Fruit fly (Drosophila melanogaster) whole organism, adult: Measurements from ENCODE around the gene AIMP2.

ENCODE experiments used
- CG11617 ChIP-seq: fragments of 200-800 bp; sonication (Bioruptor generic); optimal IDR thresholded peaks from 2 replicates; lab custom pipeline; 2017; ENCODE audit warnings: mild to moderate bottlenecking, missing biosample characterization, missing genetic modification reagents, missing genetic modification characterization
- CG12768 ChIP-seq: fragments of 200-800 bp; sonication (Bioruptor generic); optimal IDR thresholded peaks from 2 replicates; lab custom pipeline; 2017; ENCODE audit warnings: missing biosample characterization, missing genetic modification characterization, mild to moderate bottlenecking, moderate library complexity, missing genetic modification reagents
- CG14711 ChIP-seq: fragments of 200-800 bp; sonication (Bioruptor generic); optimal IDR thresholded peaks from 2 replicates; lab custom pipeline; 2018; ENCODE audit warnings: missing biosample characterization, mild to moderate bottlenecking, missing genetic modification characterization, moderate library complexity
- CG33017 ChIP-seq: fragments of 200-800 bp; sonication (Bioruptor generic); optimal IDR thresholded peaks from 2 replicates; lab custom pipeline; 2018; ENCODE audit warnings: missing biosample characterization, mild to moderate bottlenecking, missing genetic modification characterization, moderate library complexity
- CG5204 ChIP-seq: fragments of 200-800 bp; sonication (Bioruptor generic); optimal IDR thresholded peaks from 2 replicates; lab custom pipeline; 2016; ENCODE audit warnings: missing biosample characterization, missing genetic modification characterization
- CG7045 ChIP-seq: fragments of 200-800 bp; sonication (Bioruptor generic); optimal IDR thresholded peaks from 2 replicates; lab custom pipeline; 2017; ENCODE audit warnings: missing biosample characterization, mild to moderate bottlenecking, missing genetic modification characterization
- Clk ChIP-seq: fragments of 200-800 bp; sonication (Bioruptor generic); optimal IDR thresholded peaks from 2 replicates; lab custom pipeline; 2017; ENCODE audit warnings: missing biosample characterization, missing genetic modification characterization
- Hr96 ChIP-seq: fragments of 200-800 bp; sonication (Bioruptor generic); optimal IDR thresholded peaks from 2 replicates; lab custom pipeline; 2016; ENCODE audit warnings: missing biosample characterization, missing genetic modification characterization
- Mnt ChIP-seq: fragments of 200-800 bp; sonication (Bioruptor generic); optimal IDR thresholded peaks from 2 replicates; lab custom pipeline; 2016; ENCODE audit warnings: missing biosample characterization, mild to moderate bottlenecking, missing genetic modification characterization
- bab1 ChIP-seq: fragments of 200-800 bp; sonication (Bioruptor generic); optimal IDR thresholded peaks from 3 replicates; lab custom pipeline; 2019; ENCODE audit warnings: missing biosample characterization, mild to moderate bottlenecking, missing genetic modification characterization, moderate library complexity
- kay ChIP-seq: fragments of 200-800 bp; sonication (Bioruptor generic); peaks from one replicate; lab custom pipeline; 2016; ENCODE audit warnings: missing biosample characterization, missing genetic modification characterization, borderline replicate concordance
- pad ChIP-seq: fragments of 200-800 bp; sonication (Bioruptor generic); optimal IDR thresholded peaks from 3 replicates; lab custom pipeline; 2017; ENCODE audit warnings: missing biosample characterization, missing genetic modification characterization, mild to moderate bottlenecking, moderate library complexity, missing genetic modification reagents
- tj ChIP-seq: fragments of 200-800 bp; sonication (Bioruptor generic); optimal IDR thresholded peaks from 3 replicates; lab custom pipeline; 2017; ENCODE audit warnings: missing biosample characterization, mild to moderate bottlenecking, missing genetic modification characterization, moderate library complexity
- toe ChIP-seq: fragments of 200-800 bp; sonication (Bioruptor generic); optimal IDR thresholded peaks from 2 replicates; lab custom pipeline; 2016; ENCODE audit warnings: missing biosample characterization, missing genetic modification characterization

dm6 chr3L:15568748-15569147, 14.7 kb upstream of the AIMP2 start:
- no peak for TF ChIP-seq Mnt (GFP tag; lab: Kevin White, UChicago)
- no peak for TF ChIP-seq CG5204 (GFP tag; lab: Kevin White, UChicago)
- TF ChIP-seq Clk (GFP tag; lab: Kevin White, UChicago) = no peak
- no peak for TF ChIP-seq CG12768 (GFP tag; lab: Kevin White, UChicago)
- TF ChIP-seq CG7045 = no peak
- no peak for TF ChIP-seq bab1 (GFP tag; lab: Kevin White, UChicago)
- TF ChIP-seq toe (GFP tag; lab: Kevin White, UChicago) = no peak
- no peak for TF ChIP-seq CG33017 (tag; lab: Kevin White, UChicago)
- TF ChIP-seq CG14711 (tag; lab: Kevin White, UChicago) = no peak
- TF ChIP-seq CG11617 (GFP tag; lab: Kevin White, UChicago) = no peak
- no peak for TF ChIP-seq pad (GFP tag; lab: Kevin White, UChicago)
- no peak for TF ChIP-seq tj
- TF ChIP-seq kay (GFP tag; lab: Kevin White, UChicago) = no peak
- TF ChIP-seq Hr96 = no peak
